Worm (Caenorhabditis elegans): ENCODE data around the gene C04B4.2.
A peak's percentile ranks its signal among the peaks of the same experiment; 100 is the strongest.

C04B4.2 gene

ce11 chrX:12294263-12294662 is 11.2 kb downstream of the C04B4.2 start, which contains the start of gene W06D11.1:
TSS of gene W06D11.1 (plus strand) at chrX:12294563.
- TF ChIP-seq Y95B8A.8 (GFP tag; IDR thresholded peaks at IDR 0.05) (no peak), Y53F4B.3 (GFP tag; IDR thresholded peaks at IDR 0.05) (no peak), snpc-1.3 (tag; optimal IDR thresholded peaks at IDR 0.05; ENCODE audit: insufficient read depth) (no peak), ztf-28 (GFP tag; IDR thresholded peaks at IDR 0.05) (no peak), die-1 (tag; optimal IDR thresholded peaks at IDR 0.05) (no peak), athp-1 (tag; optimal IDR thresholded peaks at IDR 0.05) (no peak), lsl-1 (GFP tag; optimal IDR thresholded peaks at IDR 0.05) (no peak), hlh-12 (tag; optimal IDR thresholded peaks at IDR 0.05) (no peak), somi-1 (GFP tag; optimal IDR thresholded peaks at IDR 0.05) (no peak), hlh-26 (GFP tag; conservative IDR thresholded peaks at IDR 0.05) (no peak), F57A8.1 (GFP tag; optimal IDR thresholded peaks at IDR 0.05) (no peak), tlf-1 (GFP tag; optimal IDR thresholded peaks at IDR 0.05) (no peak), T26A5.8 (tag; optimal IDR thresholded peaks at IDR 0.05) (no peak), B0336.3 (GFP tag; IDR thresholded peaks at IDR 0.05) (no peak), fkh-3 (tag; optimal IDR thresholded peaks at IDR 0.05) (no peak), pha-4 (tag; optimal IDR thresholded peaks at IDR 0.05) (no peak), madf-8 (GFP tag; conservative IDR thresholded peaks at IDR 0.05) (no peak), egl-18 (GFP tag; IDR thresholded peaks at IDR 0.05) (no peak), snpc-1.1 (tag; optimal IDR thresholded peaks at IDR 0.05; ENCODE audit: insufficient read depth) (no peak)

- TF ChIP-seq rpc-1 (optimal IDR thresholded peaks at IDR 0.05): no peak
- TF ChIP-seq rpc-1 (tag; optimal IDR thresholded peaks at IDR 0.05): no peak
- TF ChIP-seq attf-3 (GFP tag; conservative IDR thresholded peaks at IDR 0.05): no peak
- TF ChIP-seq ztf-18 (tag; optimal IDR thresholded peaks at IDR 0.05): no peak
- TF ChIP-seq let-607 (tag; optimal IDR thresholded peaks at IDR 0.05): no peak
- TF ChIP-seq atf-7 (tag; optimal IDR thresholded peaks at IDR 0.05): no peak
- no peak for TF ChIP-seq unc-62 (GFP tag; optimal IDR thresholded peaks at IDR 0.05)
- no peak for TF ChIP-seq lag-1 (GFP tag; IDR thresholded peaks at IDR 0.05)
- no peak for TF ChIP-seq egrh-3 (GFP tag; IDR thresholded peaks at IDR 0.05)
- no peak for TF ChIP-seq ztf-28 (GFP tag; IDR thresholded peaks at IDR 0.05)
- TF ChIP-seq aptf-2 (GFP tag; conservative IDR thresholded peaks at IDR 0.05): no peak
- TF ChIP-seq lsy-27 (tag; optimal IDR thresholded peaks at IDR 0.05; ENCODE audit: borderline replicate concordance, insufficient read depth): no peak
- no peak for TF ChIP-seq D2030.7 (GFP tag; IDR thresholded peaks at IDR 0.05)
- no peak for TF ChIP-seq T26A5.8 (tag; optimal IDR thresholded peaks at IDR 0.05)
Observed at ce11 chrX:12296392-12296791, 13.3 kb downstream of the C04B4.2 start, which contains the start of gene W06D11.2. TSS of gene W06D11.2 (minus strand) at chrX:12296730.

- TF ChIP-seq Y95B8A.8 (GFP tag; IDR thresholded peaks at IDR 0.05): no peak
- no peak for TF ChIP-seq F55B11.4 (tag; optimal IDR thresholded peaks at IDR 0.05; ENCODE audit: borderline replicate concordance, insufficient read depth)
- TF ChIP-seq B0035.1 (tag; optimal IDR thresholded peaks at IDR 0.05): no peak
- TF ChIP-seq egrh-3 (GFP tag; IDR thresholded peaks at IDR 0.05): no peak
- peak; percentile 26; the same call in 1 of the 2 replicates for TF ChIP-seq hmg-1.2 (GFP tag; IDR thresholded peaks at IDR 0.05)
- no peak for TF ChIP-seq B0019.2 (GFP tag; conservative IDR thresholded peaks at IDR 0.05)
- TF ChIP-seq nhr-179 (tag; optimal IDR thresholded peaks at IDR 0.05): no peak
- no peak for TF ChIP-seq rec-8 (tag; optimal IDR thresholded peaks at IDR 0.05)
- no peak for TF ChIP-seq dpl-1 (GFP tag; optimal IDR thresholded peaks at IDR 0.05)
- no peak for TF ChIP-seq ztf-25 (GFP tag; IDR thresholded peaks at IDR 0.05)
- TF ChIP-seq tlf-1 (GFP tag; optimal IDR thresholded peaks at IDR 0.05): no peak
- no peak for TF ChIP-seq nhr-80 (tag; optimal IDR thresholded peaks at IDR 0.05)
- no peak for TF ChIP-seq C17E4.6 (GFP tag; IDR thresholded peaks at IDR 0.05)
- TF ChIP-seq madf-8 (GFP tag; conservative IDR thresholded peaks at IDR 0.05): peak; percentile 78
- TF ChIP-seq Y67H2A.10 (GFP tag; conservative IDR thresholded peaks at IDR 0.05): no peak
- no peak for TF ChIP-seq F33H1.4 (GFP tag; IDR thresholded peaks at IDR 0.05)
- TF ChIP-seq zfh-2 (GFP tag; conservative IDR thresholded peaks at IDR 0.05): no peak
- TF ChIP-seq snpc-4 (GFP tag; optimal IDR thresholded peaks at IDR 0.05): no peak
- no peak for TF ChIP-seq snpc-4 (tag; optimal IDR thresholded peaks at IDR 0.05)
- peak; percentile 73 for TF ChIP-seq efl-1 (GFP tag; optimal IDR thresholded peaks at IDR 0.05)
Observed at ce11 chrX:12298324-12298723, 15.2 kb downstream of the C04B4.2 start, which contains the start of gene W06D11.3. TSS of gene W06D11.3 (plus strand) at chrX:12298683.
